Worm (Caenorhabditis elegans): ENCODE results near the gene srx-102.
A peak's percentile ranks its signal among the peaks of the same experiment; 100 is the strongest.

srx-102 gene

DNA sequence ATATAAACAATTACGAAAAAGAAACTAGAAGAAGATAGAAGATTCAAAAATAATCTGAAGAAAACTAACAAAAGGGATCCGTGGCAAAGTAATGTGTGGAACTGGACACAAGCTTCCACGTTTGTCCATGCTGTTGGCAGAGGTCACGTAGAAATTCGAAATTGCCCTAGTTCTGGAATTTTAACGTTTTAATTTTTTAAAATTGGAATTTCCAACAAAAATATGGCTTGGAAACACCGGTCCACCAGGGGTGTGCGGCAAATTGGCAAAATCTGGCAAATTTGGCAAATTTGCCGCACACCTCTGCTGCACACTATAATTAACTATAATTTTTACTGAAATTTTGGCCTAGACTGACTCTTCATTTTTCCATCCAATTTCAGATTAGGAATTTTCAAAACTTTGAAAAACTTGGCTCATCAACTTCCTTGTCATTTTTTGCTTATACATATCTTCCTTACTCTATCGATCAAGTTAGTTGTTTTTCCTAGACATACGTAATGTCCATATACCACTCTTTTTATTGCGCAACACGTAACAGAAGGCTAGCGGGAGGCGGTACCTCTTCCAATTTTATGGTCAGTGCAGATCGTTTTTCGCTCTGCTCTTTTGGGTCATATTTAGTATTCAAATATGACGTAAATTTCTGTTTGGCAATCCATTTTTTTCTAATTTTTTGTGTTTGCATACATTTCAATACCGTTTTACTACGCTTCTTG is 13.0 kb downstream of the srx-102 start, which contains the start of gene F19B10.10:
TSS of gene F19B10.10 (minus strand) at position 51 of the 719 bp plus-strand sequence.
- TF ChIP-seq ztf-22 (GFP tag; optimal IDR thresholded peaks at IDR 0.05) (no peak), mcd-1 (GFP tag; IDR thresholded peaks at IDR 0.05) (no peak)

DNA sequence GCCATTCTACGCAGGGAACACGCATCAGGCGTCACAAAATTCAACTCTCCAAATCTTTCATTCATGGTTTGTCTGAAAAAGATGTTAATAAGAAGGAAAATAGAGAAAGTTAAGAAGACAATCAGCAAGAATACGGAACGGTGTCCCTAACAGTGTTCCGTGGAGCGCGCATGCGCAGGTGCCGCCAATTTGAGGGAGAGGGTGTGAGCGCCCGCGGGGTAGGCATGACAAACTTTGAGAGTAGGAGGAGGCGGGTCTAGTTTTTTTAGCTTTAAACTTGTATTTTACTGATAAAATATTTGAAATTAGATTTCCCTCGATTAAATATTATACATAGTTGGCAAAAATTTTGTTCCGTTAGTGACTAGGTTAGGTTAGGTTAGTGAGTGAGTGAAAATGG is 14.2 kb downstream of the srx-102 start:
- no peak for TF ChIP-seq nhr-90 (tag; optimal IDR thresholded peaks at IDR 0.05)
- TF ChIP-seq ccch-3 (GFP tag; optimal IDR thresholded peaks at IDR 0.05): no peak
- peak; percentile 75 for TF ChIP-seq efl-1 (GFP tag; optimal IDR thresholded peaks at IDR 0.05)
- no peak for TF ChIP-seq lin-40 (tag; optimal IDR thresholded peaks at IDR 0.05)
- no peak for TF ChIP-seq akir-1 (GFP tag; optimal IDR thresholded peaks at IDR 0.05)
- TF ChIP-seq nhr-27 (tag; optimal IDR thresholded peaks at IDR 0.05): no peak
- peak; percentile 34 for TF ChIP-seq xnd-1 (tag; optimal IDR thresholded peaks at IDR 0.05)
- no peak for TF ChIP-seq pbrm-1 (GFP tag; IDR thresholded peaks at IDR 0.05)
- no peak for TF ChIP-seq rec-8 (tag; optimal IDR thresholded peaks at IDR 0.05)
- TF ChIP-seq madf-6 (GFP tag; IDR thresholded peaks at IDR 0.05): peak; percentile 86
- peak; percentile 70 for TF ChIP-seq madf-8 (GFP tag; conservative IDR thresholded peaks at IDR 0.05)
- no peak for TF ChIP-seq F10E7.11 (tag; optimal IDR thresholded peaks at IDR 0.05)
- TF ChIP-seq die-1 (tag; optimal IDR thresholded peaks at IDR 0.05): no peak
- TF ChIP-seq bed-1 (GFP tag; IDR thresholded peaks at IDR 0.05): no peak
- TF ChIP-seq hmg-1.2 (GFP tag; IDR thresholded peaks at IDR 0.05): peak; percentile 10; the same call in 1 of the 2 replicates
- TF ChIP-seq unc-130 (GFP tag; optimal IDR thresholded peaks at IDR 0.05): no peak
- TF ChIP-seq ceh-100 (GFP tag; IDR thresholded peaks at IDR 0.05): no peak
- TF ChIP-seq D2030.7 (GFP tag; IDR thresholded peaks at IDR 0.05): no peak
- peak; percentile 34 for TF ChIP-seq dpl-1 (GFP tag; optimal IDR thresholded peaks at IDR 0.05)
- TF ChIP-seq tbx-9 (tag; optimal IDR thresholded peaks at IDR 0.05; ENCODE audit: borderline replicate concordance): no peak
- TF ChIP-seq ceh-40 (GFP tag; IDR thresholded peaks at IDR 0.05): no peak

DNA sequence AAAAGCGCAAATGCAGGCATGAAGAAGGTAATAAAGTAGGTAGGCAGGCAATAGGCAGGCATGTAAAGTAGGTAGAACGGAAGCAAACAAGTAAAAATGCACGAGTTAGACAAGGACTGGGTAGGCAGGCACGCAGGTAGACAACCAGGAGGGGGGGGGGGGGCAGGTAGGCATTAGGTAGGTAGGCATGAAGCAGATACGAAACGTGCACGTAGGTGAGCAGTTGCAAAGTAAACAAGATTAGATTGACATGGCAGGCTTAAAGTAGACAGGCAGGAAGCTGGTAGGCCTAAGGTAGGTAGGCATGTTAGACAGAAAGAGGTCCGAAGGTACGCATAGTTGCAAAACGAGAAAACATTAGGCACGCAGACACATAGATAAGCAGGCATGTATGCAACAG is 15.6 kb downstream of the srx-102 start:
- no peak for TF ChIP-seq atf-7 (tag; optimal IDR thresholded peaks at IDR 0.05)
- no peak for TF ChIP-seq madf-6 (GFP tag; IDR thresholded peaks at IDR 0.05)
- TF ChIP-seq F55B11.4 (tag; optimal IDR thresholded peaks at IDR 0.05; ENCODE audit: borderline replicate concordance, insufficient read depth): no peak
- no peak for TF ChIP-seq aptf-3 (GFP tag; IDR thresholded peaks at IDR 0.05)

- TF ChIP-seq hrde-1 (tag; optimal IDR thresholded peaks at IDR 0.05; ENCODE audit: borderline replicate concordance) (no peak), hsf-1 (GFP tag; IDR thresholded peaks at IDR 0.05) (no peak), ceh-91 (GFP tag; IDR thresholded peaks at IDR 0.05) (no peak), fkh-3 (tag; optimal IDR thresholded peaks at IDR 0.05) (no peak), Y95B8A.8 (GFP tag; IDR thresholded peaks at IDR 0.05) (no peak), hlh-26 (GFP tag; conservative IDR thresholded peaks at IDR 0.05) (no peak), atf-7 (tag; optimal IDR thresholded peaks at IDR 0.05) (no peak), mcd-1 (GFP tag; IDR thresholded peaks at IDR 0.05) (no peak), ceh-40 (GFP tag; IDR thresholded peaks at IDR 0.05) (no peak), egl-18 (GFP tag; IDR thresholded peaks at IDR 0.05) (no peak), F49E8.2 (tag; optimal IDR thresholded peaks at IDR 0.05; ENCODE audit: insufficient read depth) (no peak), rcor-1 (GFP tag; IDR thresholded peaks at IDR 0.05) (no peak), B0035.1 (tag; optimal IDR thresholded peaks at IDR 0.05) (no peak), F33H1.4 (GFP tag; IDR thresholded peaks at IDR 0.05) (no peak), ztf-25 (GFP tag; IDR thresholded peaks at IDR 0.05) (no peak)
These were observed 19.4 kb downstream of the srx-102 start, which contains the start of gene F19B10.2 for ce11 chrII:3675176-3675575. TSS of gene F19B10.2 (plus strand) at chrII:3675476.

All from whole organism, young adult.